Worm (Caenorhabditis elegans): Measurements from ENCODE around the gene D1022.9.

The D1022.9 gene

ce11 chrII:7478487-7479234 is 10.8 kb downstream of the D1022.9 start, which contains the start of the genes aka-1 and ubc-6 (continued):
- TF ChIP-seq elt-2 (tag; optimal IDR thresholded peaks at IDR 0.05) (no peak), hlh-6 (tag; optimal IDR thresholded peaks at IDR 0.05) (peak; percentile 67), syd-9 (tag; optimal IDR thresholded peaks at IDR 0.05) (no peak), ets-4 (tag; optimal IDR thresholded peaks at IDR 0.05) (peak; percentile 49), C08G9.2 (tag; optimal IDR thresholded peaks at IDR 0.05) (peak; percentile 68), ref-2 (tag; optimal IDR thresholded peaks at IDR 0.05) (peak; percentile 84), ceh-31 (tag; optimal IDR thresholded peaks at IDR 0.05) (peak; percentile 93), Y22D7AL.16 (tag; optimal IDR thresholded peaks at IDR 0.05) (no peak), ztf-16 (tag; optimal IDR thresholded peaks at IDR 0.05) (peak; percentile 18), eyg-1 (tag; optimal IDR thresholded peaks at IDR 0.05) (no peak), ceh-2 (tag; optimal IDR thresholded peaks at IDR 0.05) (peak; percentile 54), odd-2 (tag; optimal IDR thresholded peaks at IDR 0.05) (no peak), K09A11.1 (tag; optimal IDR thresholded peaks at IDR 0.05; ENCODE audit: insufficient read depth) (no peak), pag-3 (tag; optimal IDR thresholded peaks at IDR 0.05; ENCODE audit: borderline replicate concordance) (no peak), unc-42 (tag; optimal IDR thresholded peaks at IDR 0.05) (peak; percentile 78), tbx-2 (tag; optimal IDR thresholded peaks at IDR 0.05) (peak; percentile 90), zip-5 (tag; optimal IDR thresholded peaks at IDR 0.05) (peak; percentile 31), lin-11 (tag; optimal IDR thresholded peaks at IDR 0.05) (no peak), sox-2 (GFP tag; IDR thresholded peaks at IDR 0.05) (no peak), ceh-45 (GFP tag; IDR thresholded peaks at IDR 0.05) (peak; percentile 44; the same call in 1 of the 2 replicates), pros-1 (tag; optimal IDR thresholded peaks at IDR 0.05) (no peak), ceh-6 (GFP tag; optimal IDR thresholded peaks at IDR 0.05) (peak; percentile 23), madf-2 (tag; optimal IDR thresholded peaks at IDR 0.05) (peak; percentile 38), fkh-6 (tag; optimal IDR thresholded peaks at IDR 0.05) (no peak), pat-9 (tag; optimal IDR thresholded peaks at IDR 0.05) (no peak), nhr-232 (tag; optimal IDR thresholded peaks at IDR 0.05) (no peak), hlh-13 (GFP tag; optimal IDR thresholded peaks at IDR 0.05) (no peak), pqm-1 (tag; optimal IDR thresholded peaks at IDR 0.05) (peak; percentile 42), hlh-8 (tag; optimal IDR thresholded peaks at IDR 0.05) (peak; percentile 53), nhr-11 (tag; optimal IDR thresholded peaks at IDR 0.05) (no peak), ceh-19 (GFP tag; optimal IDR thresholded peaks at IDR 0.05) (no peak), unc-86 (tag; optimal IDR thresholded peaks at IDR 0.05) (no peak), unc-3 (GFP tag; conservative IDR thresholded peaks at IDR 0.05) (0 out of 2 replicates have a peak, but pooled peaks have one; percentile 17), unc-3 (tag; optimal IDR thresholded peaks at IDR 0.05) (no peak), hlh-15 (tag; optimal IDR thresholded peaks at IDR 0.05) (no peak), unc-55 (GFP tag; optimal IDR thresholded peaks at IDR 0.05) (peak; percentile 1), tbx-7 (tag; optimal IDR thresholded peaks at IDR 0.05) (peak; percentile 55), ama-1 (optimal IDR thresholded peaks at IDR 0.05) (no peak)

- TF ChIP-seq unc-42 (tag; optimal IDR thresholded peaks at IDR 0.05) (peak; percentile 64), ref-2 (tag; optimal IDR thresholded peaks at IDR 0.05) (no peak)
Measured at ce11 chrII:7469318-7469717, 20.2 kb downstream of the D1022.9 start.

- no peak for TF ChIP-seq ztf-16 (tag; optimal IDR thresholded peaks at IDR 0.05)
- TF ChIP-seq C08G9.2 (tag; optimal IDR thresholded peaks at IDR 0.05): no peak
- no peak for TF ChIP-seq ceh-22 (tag; optimal IDR thresholded peaks at IDR 0.05)
- TF ChIP-seq lin-11 (tag; optimal IDR thresholded peaks at IDR 0.05): no peak
- no peak for TF ChIP-seq sox-2 (GFP tag; IDR thresholded peaks at IDR 0.05)
- TF ChIP-seq lim-6 (tag; optimal IDR thresholded peaks at IDR 0.05): no peak
- no peak for TF ChIP-seq dve-1 (tag; optimal IDR thresholded peaks at IDR 0.05)
- TF ChIP-seq ceh-18 (tag; optimal IDR thresholded peaks at IDR 0.05): no peak
- TF ChIP-seq ceh-14 (tag; optimal IDR thresholded peaks at IDR 0.05): no peak
- no peak for TF ChIP-seq pax-1 (tag; optimal IDR thresholded peaks at IDR 0.05)
- no peak for TF ChIP-seq ceh-34 (tag; optimal IDR thresholded peaks at IDR 0.05)
- no peak for TF ChIP-seq dmd-4 (tag; optimal IDR thresholded peaks at IDR 0.05; ENCODE audit: borderline replicate concordance)
- TF ChIP-seq ceh-24 (tag; optimal IDR thresholded peaks at IDR 0.05): no peak
- no peak for TF ChIP-seq nfya-1 (tag; optimal IDR thresholded peaks at IDR 0.05)
- no peak for TF ChIP-seq gmeb-2 (tag; optimal IDR thresholded peaks at IDR 0.05)
- TF ChIP-seq madf-2 (tag; optimal IDR thresholded peaks at IDR 0.05): no peak
- TF ChIP-seq ceh-6 (GFP tag; optimal IDR thresholded peaks at IDR 0.05): no peak
- no peak for TF ChIP-seq zip-5 (tag; optimal IDR thresholded peaks at IDR 0.05)
- TF ChIP-seq tbx-2 (tag; optimal IDR thresholded peaks at IDR 0.05): no peak
- no peak for TF ChIP-seq nhr-232 (tag; optimal IDR thresholded peaks at IDR 0.05)
Measured at ce11 chrII:7465519-7465918, 24.0 kb downstream of the D1022.9 start, which contains the start of gene sro-1. Gene sro-1 (minus strand): TSS chrII:7465619.

Data from whole organism, late embryonic.